Worm (Caenorhabditis elegans): ENCODE measurements around the gene ins-39.

The ins-39 gene

ce11 chrX:1344321-1344720 is at the start of gene ins-39:
ins-39 (minus strand) TSS chrX:1344421.
- TF ChIP-seq mep-1 (tag; optimal IDR thresholded peaks at IDR 0.05), result no peak
- TF ChIP-seq tlp-1 (tag; optimal IDR thresholded peaks at IDR 0.05), result no peak
- TF ChIP-seq elt-2 (tag; optimal IDR thresholded peaks at IDR 0.05), result no peak

- TF ChIP-seq skn-1 (tag; optimal IDR thresholded peaks at IDR 0.05) (no peak), vab-15 (tag; optimal IDR thresholded peaks at IDR 0.05) (no peak), nhr-47 (tag; optimal IDR thresholded peaks at IDR 0.05) (no peak), mep-1 (tag; optimal IDR thresholded peaks at IDR 0.05) (no peak), unc-130 (tag; optimal IDR thresholded peaks at IDR 0.05) (no peak), elt-2 (tag; optimal IDR thresholded peaks at IDR 0.05) (no peak), mdl-1 (tag; optimal IDR thresholded peaks at IDR 0.05) (no peak), nhr-20 (tag; optimal IDR thresholded peaks at IDR 0.05) (no peak), swsn-7 (tag; optimal IDR thresholded peaks at IDR 0.05) (no peak), nhr-28 (tag; optimal IDR thresholded peaks at IDR 0.05) (no peak), efl-3 (GFP tag; optimal IDR thresholded peaks at IDR 0.05) (no peak)
These were observed 49.7 kb upstream of the ins-39 start, which contains the start of gene F56C3.9 for ce11 chrX:1393891-1394290. F56C3.9 (minus strand) TSS chrX:1393991.

- no peak for TF ChIP-seq F16B12.6 (tag; optimal IDR thresholded peaks at IDR 0.05)
- peak; percentile 98 for TF ChIP-seq snu-23 (GFP tag; optimal IDR thresholded peaks at IDR 0.05)
- peak in 4 of 6 experiments; percentile 46 to 94 (median 68) for TF ChIP-seq elt-3 (tag; optimal IDR thresholded peaks at IDR 0.05)
- peak; percentile 82 to 86 for TF ChIP-seq lsy-2 (tag; optimal IDR thresholded peaks at IDR 0.05)
- peak; percentile 35 to 74 for TF ChIP-seq ztf-11 (tag; optimal IDR thresholded peaks at IDR 0.05)
- TF ChIP-seq nhr-71 (tag; optimal IDR thresholded peaks at IDR 0.05), result peak; percentile 91
- TF ChIP-seq ceh-8 (GFP tag; optimal IDR thresholded peaks at IDR 0.05), result peak; percentile 95
- peak; percentile 57 for TF ChIP-seq mab-9 (GFP tag; IDR thresholded peaks at IDR 0.05)
- TF ChIP-seq ztf-4 (tag; optimal IDR thresholded peaks at IDR 0.05), result peak; percentile 92
- peak; percentile 86 for TF ChIP-seq lin-13 (GFP tag; optimal IDR thresholded peaks at IDR 0.05)
- peak; percentile 84 for TF ChIP-seq fkh-4 (tag; optimal IDR thresholded peaks at IDR 0.05; ENCODE audit: borderline replicate concordance)
- peak; percentile 98 for TF ChIP-seq nhr-47 (tag; optimal IDR thresholded peaks at IDR 0.05)
- TF ChIP-seq swsn-7 (tag; optimal IDR thresholded peaks at IDR 0.05), result peak; percentile 88
- TF ChIP-seq nhr-85 (tag), result peak; percentile 87
- TF ChIP-seq skn-1 (tag; optimal IDR thresholded peaks at IDR 0.05), result peak; percentile 98
- peak; percentile 62 for TF ChIP-seq C04F5.9 (tag; optimal IDR thresholded peaks at IDR 0.05)
- TF ChIP-seq C34B4.2 (tag; optimal IDR thresholded peaks at IDR 0.05), result no peak
- peak; percentile 68 for TF ChIP-seq efl-1 (optimal IDR thresholded peaks at IDR 0.05)
- TF ChIP-seq efl-1 (GFP tag; optimal IDR thresholded peaks at IDR 0.05 in 1 of 2), result peak; percentile 1 to 92
- peak; percentile 75 for TF ChIP-seq grh-1 (GFP tag; IDR thresholded peaks at IDR 0.05)
- peak; percentile 87 for TF ChIP-seq ceh-88 (GFP tag; IDR thresholded peaks at IDR 0.05)
- peak; percentile 69 for TF ChIP-seq snpc-4 (tag; optimal IDR thresholded peaks at IDR 0.05)
- peak; percentile 79 for TF ChIP-seq zip-4 (GFP tag; optimal IDR thresholded peaks at IDR 0.05)
- TF ChIP-seq xbp-1 (tag; optimal IDR thresholded peaks at IDR 0.05), result peak; percentile 76
- peak; percentile 99 for TF ChIP-seq dsc-1 (tag; optimal IDR thresholded peaks at IDR 0.05)
- peak; percentile 55 to 83 for TF ChIP-seq lin-35 (GFP tag; optimal IDR thresholded peaks at IDR 0.05)
- peak; percentile 96 for TF ChIP-seq sox-4 (tag; optimal IDR thresholded peaks at IDR 0.05)
- TF ChIP-seq ets-5 (GFP tag; IDR thresholded peaks at IDR 0.05), result no peak
- peak; percentile 47 for TF ChIP-seq unc-98 (GFP tag; IDR thresholded peaks at IDR 0.05)
- no peak for TF ChIP-seq lin-15B (tag; optimal IDR thresholded peaks at IDR 0.05)
- TF ChIP-seq nhr-28 (tag; optimal IDR thresholded peaks at IDR 0.05), result peak; percentile 18
- TF ChIP-seq ama-1 (optimal IDR thresholded peaks at IDR 0.05), result no peak
- peak; percentile 94 for TF ChIP-seq nhr-90 (tag; optimal IDR thresholded peaks at IDR 0.05; ENCODE audit: poor library complexity)
- TF ChIP-seq tbx-2 (tag; optimal IDR thresholded peaks at IDR 0.05), result peak; percentile 89
- TF ChIP-seq nhr-20 (tag; optimal IDR thresholded peaks at IDR 0.05), result peak; percentile 92
- peak; percentile 62 for TF ChIP-seq efl-3 (GFP tag; optimal IDR thresholded peaks at IDR 0.05)
- peak; percentile 94 for TF ChIP-seq lin-39 (tag; optimal IDR thresholded peaks at IDR 0.05)
- TF ChIP-seq ceh-82 (tag; optimal IDR thresholded peaks at IDR 0.05), result peak; percentile 65 to 88 (median 82)
- TF ChIP-seq rnt-1 (tag; optimal IDR thresholded peaks at IDR 0.05), result peak; percentile 43
- peak; percentile 96 for TF ChIP-seq C16A3.4 (tag; optimal IDR thresholded peaks at IDR 0.05)
- peak; percentile 74 for TF ChIP-seq aly-2 (tag; optimal IDR thresholded peaks at IDR 0.05)
- peak; percentile 86 for TF ChIP-seq irx-1 (tag; optimal IDR thresholded peaks at IDR 0.05)
These were observed 45.3 kb upstream of the ins-39 start for ce11 chrX:1389382-1389983.

Data from whole organism, L1 larva.